Worm (Caenorhabditis elegans): ENCODE results near the gene C54F6.6.

Gene C54F6.6

ce11 chrV:7547479-7547878 lies 24.0 kb downstream of the C54F6.6 start, which contains the start of gene ftn-1:
ftn-1 (minus strand) TSS chrV:7547579.
- TF ChIP-seq saeg-2 (GFP tag; IDR thresholded peaks at IDR 0.05) = no peak
- peak; percentile 37 for TF ChIP-seq ama-1 (optimal IDR thresholded peaks at IDR 0.05)
- no peak for TF ChIP-seq daf-16 (GFP tag; optimal IDR thresholded peaks at IDR 0.05)
- peak; percentile 74 for TF ChIP-seq daf-16 (tag; optimal IDR thresholded peaks at IDR 0.05)
- no peak for TF ChIP-seq F44E2.7 (GFP tag; IDR thresholded peaks at IDR 0.05)
- no peak for TF ChIP-seq zfp-3 (GFP tag; conservative IDR thresholded peaks at IDR 0.05)
- TF ChIP-seq unc-62 (GFP tag; optimal IDR thresholded peaks at IDR 0.05 in 1 of 2) = peak in 1 of 2 experiments; percentile 48
- TF ChIP-seq unc-62 (tag; optimal IDR thresholded peaks at IDR 0.05) = no peak

- TF ChIP-seq hlh-30 (tag; optimal IDR thresholded peaks at IDR 0.05; ENCODE audit: insufficient read depth) = peak; percentile 40
- no peak for TF ChIP-seq hlh-11 (tag; optimal IDR thresholded peaks at IDR 0.05)
- no peak for TF ChIP-seq snpc-1.2 (GFP tag; IDR thresholded peaks at IDR 0.05)
- TF ChIP-seq aha-1 (tag) = peak; percentile 99
- TF ChIP-seq pqm-1 (tag; optimal IDR thresholded peaks at IDR 0.05) = peak; percentile 48
- TF ChIP-seq sdz-12 (GFP tag; optimal IDR thresholded peaks at IDR 0.05) = no peak
- TF ChIP-seq hif-1 (tag; optimal IDR thresholded peaks at IDR 0.05) = peak in 1 of 2 experiments; percentile 70
- no peak for TF ChIP-seq R02D3.7 (tag; optimal IDR thresholded peaks at IDR 0.05)
- TF ChIP-seq lsy-2 (tag; optimal IDR thresholded peaks at IDR 0.05) = no peak
- no peak for TF ChIP-seq snpc-4 (tag; optimal IDR thresholded peaks at IDR 0.05)
- peak; percentile 66 for TF ChIP-seq dmd-6 (GFP tag; IDR thresholded peaks at IDR 0.05)
- no peak for TF ChIP-seq skn-1 (tag; optimal IDR thresholded peaks at IDR 0.05)
- TF ChIP-seq lim-7 (GFP tag; IDR thresholded peaks at IDR 0.05) = no peak
- TF ChIP-seq daf-19 (GFP tag; conservative IDR thresholded peaks at IDR 0.05) = no peak
- TF ChIP-seq unc-39 (tag; optimal IDR thresholded peaks at IDR 0.05) = no peak
- no peak for TF ChIP-seq ctbp-1 (GFP tag; IDR thresholded peaks at IDR 0.05)
- no peak for TF ChIP-seq attf-4 (tag; optimal IDR thresholded peaks at IDR 0.05)
- no peak for TF ChIP-seq Y75B8A.6 (GFP tag; IDR thresholded peaks at IDR 0.05)
- TF ChIP-seq lin-15B (tag; optimal IDR thresholded peaks at IDR 0.05) = no peak
- TF ChIP-seq mdl-1 (tag; optimal IDR thresholded peaks at IDR 0.05) = no peak
- no peak for TF ChIP-seq daf-8 (GFP tag; IDR thresholded peaks at IDR 0.05)
- TF ChIP-seq ces-1 (GFP tag; optimal IDR thresholded peaks at IDR 0.05) = no peak
- no peak for TF ChIP-seq dve-1 (tag; optimal IDR thresholded peaks at IDR 0.05; ENCODE audit: insufficient read depth)
- no peak for TF ChIP-seq ceh-32 (tag; optimal IDR thresholded peaks at IDR 0.05; ENCODE audit: poor library complexity)
- no peak for TF ChIP-seq dmd-8 (GFP tag; IDR thresholded peaks at IDR 0.05)
- no peak for TF ChIP-seq daf-16 (GFP tag; optimal IDR thresholded peaks at IDR 0.05)
- TF ChIP-seq daf-16 (tag; optimal IDR thresholded peaks at IDR 0.05) = peak; percentile 97
- no peak for TF ChIP-seq ceh-28 (tag; optimal IDR thresholded peaks at IDR 0.05)
- no peak for TF ChIP-seq lir-3 (tag; optimal IDR thresholded peaks at IDR 0.05)
- no peak for TF ChIP-seq saeg-2 (GFP tag; IDR thresholded peaks at IDR 0.05)
- TF ChIP-seq F44E2.7 (GFP tag; IDR thresholded peaks at IDR 0.05) = no peak
- no peak for TF ChIP-seq T26A8.4 (GFP tag; IDR thresholded peaks at IDR 0.05)
- TF ChIP-seq rbr-2 (tag; optimal IDR thresholded peaks at IDR 0.05) = no peak
Observed at ce11 chrV:7548017-7548416, 24.5 kb downstream of the C54F6.6 start.

ce11 chrV:7548499-7548898 lies 25.0 kb downstream of the C54F6.6 start:
- TF ChIP-seq vab-7 (GFP tag; IDR thresholded peaks at IDR 0.05) (peak; percentile 85), snpc-1.2 (GFP tag; IDR thresholded peaks at IDR 0.05) (peak; percentile 91), madf-9 (GFP tag; conservative IDR thresholded peaks at IDR 0.05) (peak; percentile 74), tra-1 (GFP tag; IDR thresholded peaks at IDR 0.05) (peak; percentile 66; the same call in 1 of the 2 replicates), dmd-9 (GFP tag; IDR thresholded peaks at IDR 0.05) (peak; percentile 76), F44E2.7 (GFP tag; IDR thresholded peaks at IDR 0.05) (peak; percentile 79), dmd-8 (GFP tag; IDR thresholded peaks at IDR 0.05) (peak; percentile 95), nhr-42 (GFP tag; IDR thresholded peaks at IDR 0.05) (peak; percentile 62; the same call in 1 of the 2 replicates), ceh-44 (GFP tag; IDR thresholded peaks at IDR 0.05) (peak; percentile 86), ZK337.2 (GFP tag; IDR thresholded peaks at IDR 0.05) (peak; percentile 73), Y48G9A.11 (GFP tag; IDR thresholded peaks at IDR 0.05) (peak; percentile 78; the same call in 1 of the 2 replicates), nhr-41 (GFP tag; IDR thresholded peaks at IDR 0.05) (peak; percentile 73; the same call in 1 of the 2 replicates), Y105C5A.15 (GFP tag; IDR thresholded peaks at IDR 0.05) (peak; percentile 87), mdt-29 (GFP tag; IDR thresholded peaks at IDR 0.05) (peak; percentile 71; the same call in 1 of the 2 replicates), lin-1 (GFP tag; IDR thresholded peaks at IDR 0.05) (peak; percentile 85), php-3 (GFP tag; IDR thresholded peaks at IDR 0.05) (0 out of 2 replicates have a peak, but pooled peaks have one; percentile 39)
